Worm (Caenorhabditis elegans): ENCODE data around the gene Y54F10AL.1.
"Not testable (repeated sequence)": the region's sequence is repeated elsewhere in the genome, so short reads cannot be mapped to it uniquely, and the experiment has no call there.

Gene Y54F10AL.1

DNA sequence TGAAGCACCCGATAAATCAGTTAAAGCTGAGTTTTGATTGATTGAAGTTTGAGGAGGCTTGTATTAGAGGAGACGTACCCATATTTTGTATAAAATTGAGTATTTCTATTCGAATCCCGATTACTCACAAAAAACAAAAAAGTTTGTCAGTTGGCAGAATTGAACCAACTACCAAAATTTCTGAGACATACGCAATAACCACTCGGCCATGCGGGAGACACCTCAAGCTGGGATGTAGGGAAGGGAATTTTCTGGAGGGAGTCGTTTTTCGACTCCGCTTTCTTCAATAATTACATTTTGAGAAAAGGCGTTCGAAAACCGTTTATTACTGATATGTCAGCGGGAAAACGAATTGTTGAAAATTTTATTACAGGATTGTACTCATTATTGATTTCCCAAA, 7.2 kb downstream of the Y54F10AL.1 start:
- TF ChIP-seq hmg-1.2 (GFP tag; IDR thresholded peaks at IDR 0.05) (peak; percentile 48), tbp1 (GFP tag; optimal IDR thresholded peaks at IDR 0.05) (peak; percentile 83), him-1 (tag; optimal IDR thresholded peaks at IDR 0.05) (peak; percentile 18), D2030.7 (GFP tag; IDR thresholded peaks at IDR 0.05) (peak; percentile 16; the same call in 1 of the 2 replicates), nfyb-1 (GFP tag; IDR thresholded peaks at IDR 0.05) (peak; percentile 63; the same call in 1 of the 2 replicates), ztf-28 (GFP tag; IDR thresholded peaks at IDR 0.05) (0 out of 2 replicates have a peak, but pooled peaks have one; percentile 12), hsf-1 (GFP tag; IDR thresholded peaks at IDR 0.05) (0 out of 2 replicates have a peak, but pooled peaks have one; percentile 39), rpc-1 (optimal IDR thresholded peaks at IDR 0.05) (peak; percentile 26), rpc-1 (tag; optimal IDR thresholded peaks at IDR 0.05) (peak; percentile 50), B0261.1 (tag; optimal IDR thresholded peaks at IDR 0.05) (peak; percentile 55), mcd-1 (GFP tag; IDR thresholded peaks at IDR 0.05) (peak; percentile 50; the same call in 1 of the 2 replicates), snpc-4 (tag; optimal IDR thresholded peaks at IDR 0.05) (peak in 1 of 4 experiments; percentile 15), let-526 (GFP tag; IDR thresholded peaks at IDR 0.05) (peak; percentile 36; the same call in 1 of the 2 replicates), aptf-3 (GFP tag; IDR thresholded peaks at IDR 0.05) (0 out of 2 replicates have a peak, but pooled peaks have one; percentile 59), madf-6 (GFP tag; IDR thresholded peaks at IDR 0.05) (peak; percentile 53; the same call in 1 of the 2 replicates), F33H1.4 (GFP tag; IDR thresholded peaks at IDR 0.05) (0 out of 2 replicates have a peak, but pooled peaks have one; percentile 12)
- not testable (repeated sequence) for TF ChIP-seq snpc-4 (GFP tag; optimal IDR thresholded peaks at IDR 0.05)

DNA sequence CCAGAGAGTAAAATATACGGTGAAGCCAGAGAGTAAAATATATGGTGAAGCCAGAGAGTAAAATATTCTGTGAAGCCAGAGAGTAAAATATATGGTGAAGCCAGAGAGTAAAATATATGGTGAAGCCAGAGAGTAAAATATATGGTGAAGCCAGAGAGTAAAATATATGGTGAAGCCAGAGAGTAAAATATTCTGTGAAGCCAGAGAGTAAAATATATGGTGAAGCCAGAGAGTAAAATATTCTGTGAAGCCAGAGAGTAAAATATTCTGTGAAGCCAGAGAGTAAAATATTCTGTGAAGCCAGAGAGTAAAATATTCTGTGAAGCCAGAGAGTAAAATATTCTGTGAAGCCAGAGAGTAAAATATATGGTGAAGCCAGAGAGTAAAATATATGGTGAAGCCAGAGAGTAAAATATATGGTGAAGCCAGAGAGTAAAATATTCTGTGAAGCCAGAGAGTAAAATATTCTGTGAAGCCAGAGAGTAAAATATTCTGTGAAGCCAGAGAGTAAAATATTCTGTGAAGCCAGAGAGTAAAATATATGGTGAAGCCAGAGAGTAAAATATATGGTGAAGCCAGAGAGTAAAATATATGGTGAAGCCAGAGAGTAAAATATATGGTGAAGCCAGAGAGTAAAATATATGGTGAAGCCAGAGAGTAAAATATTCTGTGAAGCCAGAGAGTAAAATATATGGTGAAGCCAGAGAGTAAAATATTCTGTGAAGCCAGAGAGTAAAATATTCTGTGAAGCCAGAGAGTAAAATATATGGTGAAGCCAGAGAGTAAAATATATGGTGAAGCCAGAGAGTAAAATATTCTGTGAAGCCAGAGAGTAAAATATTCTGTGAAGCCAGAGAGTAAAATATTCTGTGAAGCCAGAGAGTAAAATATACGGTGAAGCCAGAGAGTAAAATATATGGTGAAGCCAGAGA, 10.0 kb downstream of the Y54F10AL.1 start:
- TF ChIP-seq F39B2.1 (GFP tag; IDR thresholded peaks at IDR 0.05): peak; percentile 93
- peak; percentile 18; the same call in 1 of the 2 replicates for TF ChIP-seq pbrm-1 (GFP tag; IDR thresholded peaks at IDR 0.05)
- peak; percentile 31; the same call in 1 of the 2 replicates for TF ChIP-seq sea-2 (GFP tag; IDR thresholded peaks at IDR 0.05)
- 0 out of 2 replicates have a peak, but pooled peaks have one; percentile 35 for TF ChIP-seq ceh-40 (GFP tag; IDR thresholded peaks at IDR 0.05)
- TF ChIP-seq nfya-2 (GFP tag; IDR thresholded peaks at IDR 0.05): peak; percentile 90; the same call in 1 of the 2 replicates
- peak; percentile 100 for TF ChIP-seq egrh-3 (GFP tag; IDR thresholded peaks at IDR 0.05)
- peak; percentile 100 for TF ChIP-seq Y53F4B.3 (GFP tag; IDR thresholded peaks at IDR 0.05)
- peak; percentile 71 for TF ChIP-seq Y53G8AR.9 (GFP tag; conservative IDR thresholded peaks at IDR 0.05)
- TF ChIP-seq F33H1.4 (GFP tag; IDR thresholded peaks at IDR 0.05): peak; percentile 40; the same call in 1 of the 2 replicates
- peak; percentile 74; the same call in 1 of the 2 replicates for TF ChIP-seq egl-18 (GFP tag; IDR thresholded peaks at IDR 0.05)
- 0 out of 2 replicates have a peak, but pooled peaks have one; percentile 21 for TF ChIP-seq D2030.7 (GFP tag; IDR thresholded peaks at IDR 0.05)
- peak; percentile 98 for TF ChIP-seq bed-1 (GFP tag; IDR thresholded peaks at IDR 0.05)
- peak; percentile 75; the same call in 1 of the 2 replicates for TF ChIP-seq hmg-20 (GFP tag; IDR thresholded peaks at IDR 0.05)
- peak; percentile 99 for TF ChIP-seq ceh-58 (GFP tag; IDR thresholded peaks at IDR 0.05)
- TF ChIP-seq Y95B8A.8 (GFP tag; IDR thresholded peaks at IDR 0.05): peak; percentile 75; the same call in 1 of the 2 replicates
- peak; percentile 87; the same call in 1 of the 2 replicates for TF ChIP-seq ztf-6 (GFP tag; IDR thresholded peaks at IDR 0.05)
- peak; percentile 79 for TF ChIP-seq ceh-91 (GFP tag; IDR thresholded peaks at IDR 0.05)
- peak; percentile 28; the same call in 1 of the 2 replicates for TF ChIP-seq hmg-1.2 (GFP tag; IDR thresholded peaks at IDR 0.05)
- peak; percentile 38; the same call in 1 of the 2 replicates for TF ChIP-seq ceh-100 (GFP tag; IDR thresholded peaks at IDR 0.05)
- TF ChIP-seq hsf-1 (GFP tag; IDR thresholded peaks at IDR 0.05): peak; percentile 84
- peak; percentile 95 for TF ChIP-seq madf-3 (GFP tag; IDR thresholded peaks at IDR 0.05)
- TF ChIP-seq attf-3 (GFP tag; conservative IDR thresholded peaks at IDR 0.05): peak; percentile 62
- TF ChIP-seq lag-1 (GFP tag; IDR thresholded peaks at IDR 0.05): peak; percentile 98; the same call in 1 of the 2 replicates
- peak; percentile 81 for TF ChIP-seq attf-6 (GFP tag; IDR thresholded peaks at IDR 0.05)
- TF ChIP-seq let-526 (GFP tag; IDR thresholded peaks at IDR 0.05): peak; percentile 87; the same call in 1 of the 2 replicates
- peak; percentile 93 for TF ChIP-seq cebp-2 (GFP tag; IDR thresholded peaks at IDR 0.05)
